Worm (Caenorhabditis elegans) whole organism, L2 larva: ENCODE measurements around the gene Y64G10A.10.

Experiments used
- C34F6.9 ChIP-seq: fragments of 150-350 bp; optimal IDR thresholded peaks from 2 replicates; lab custom pipeline; 2014; ENCODE audit warnings: missing biosample characterization, missing genetic modification characterization
- F13H6.1 ChIP-seq: sonication (generic microtip); optimal IDR thresholded peaks from 2 replicates; lab custom pipeline; 2016; ENCODE audit warnings: missing genetic modification characterization, missing compliant biosample characterization
- Y55F3AM.14 ChIP-seq: fragments of 200-800 bp; sonication (Bioruptor generic); optimal IDR thresholded peaks from 2 replicates; lab custom pipeline; 2018; ENCODE audit warnings: mild to moderate bottlenecking, missing genetic modification characterization, missing compliant biosample characterization
- alr-1 ChIP-seq: fragments of 150-350 bp; optimal IDR thresholded peaks from 2 replicates; lab custom pipeline; 2014; ENCODE audit warnings: missing biosample characterization, missing genetic modification characterization
- crh-2 ChIP-seq: sonication (generic microtip); optimal IDR thresholded peaks from 2 replicates; lab custom pipeline; 2017; ENCODE audit warnings: missing biosample characterization, missing genetic modification characterization
- dmd-4 ChIP-seq: sonication (generic microtip); optimal IDR thresholded peaks from 2 replicates; lab custom pipeline; 2017; ENCODE audit warnings: missing biosample characterization, missing genetic modification characterization
- elt-1 ChIP-seq: fragments of 150-350 bp; optimal IDR thresholded peaks from 2 replicates; lab custom pipeline; 2014; ENCODE audit warnings: missing biosample characterization, missing genetic modification characterization
- elt-3 ChIP-seq: sonication (generic microtip); optimal IDR thresholded peaks from 2 replicates; lab custom pipeline; 2017; ENCODE audit warnings: missing biosample characterization, missing genetic modification characterization
- fos-1 ChIP-seq: fragments of 150-350 bp; optimal IDR thresholded peaks from 2 replicates; lab custom pipeline; 2014; ENCODE audit warnings: missing biosample characterization, missing genetic modification characterization
- lin-11 ChIP-seq: fragments of 150-350 bp; sonication (generic microtip); optimal IDR thresholded peaks from 2 replicates; lab custom pipeline; 2014; ENCODE audit warnings: missing biosample characterization, missing genetic modification characterization, inconsistent platforms, mixed read lengths
- lin-39 ChIP-seq: fragments of 150-350 bp; optimal IDR thresholded peaks from 2 replicates; lab custom pipeline; 2014; ENCODE audit warnings: missing biosample characterization, missing genetic modification reagents, missing genetic modification characterization
- lsy-2 ChIP-seq, 2 experiments: fragments of 150-350 bp in 1 of 2; sonication (generic microtip) in 1 of 2; optimal IDR thresholded peaks; 2 replicates each; lab custom pipeline; 2014 to 2017; ENCODE audit warnings: missing biosample characterization in 2 of 2, missing genetic modification characterization in 2 of 2
- mab-5 ChIP-seq: fragments of 150-350 bp; optimal IDR thresholded peaks from 2 replicates; lab custom pipeline; 2014; ENCODE audit warnings: missing biosample characterization, missing genetic modification characterization
- mbf-1 ChIP-seq: sonication (generic microtip); optimal IDR thresholded peaks from 2 replicates; lab custom pipeline; 2017; ENCODE audit warnings: missing biosample characterization, missing genetic modification characterization
- mdl-1 ChIP-seq, 2 experiments: fragments of 150-350 bp in 1 of 2; sonication (generic microtip) in 1 of 2; optimal IDR thresholded peaks; 2 replicates each; lab custom pipeline; 2017; ENCODE audit warnings: missing biosample characterization in 2 of 2, missing genetic modification characterization in 2 of 2
- nhr-10 ChIP-seq: sonication (generic microtip); optimal IDR thresholded peaks from 2 replicates; lab custom pipeline; 2017; ENCODE audit warnings: missing biosample characterization, missing genetic modification characterization
- nhr-12 ChIP-seq: fragments of 150-350 bp; optimal IDR thresholded peaks from 2 replicates; lab custom pipeline; 2014; ENCODE audit warnings: missing biosample characterization, missing genetic modification characterization
- nhr-129 ChIP-seq: fragments of 150-350 bp; optimal IDR thresholded peaks from 2 replicates; lab custom pipeline; 2014; ENCODE audit warnings: missing biosample characterization, missing genetic modification characterization
- nhr-21 ChIP-seq: fragments of 150-350 bp; optimal IDR thresholded peaks from 2 replicates; lab custom pipeline; 2014; ENCODE audit warnings: missing biosample characterization, missing genetic modification characterization
- nhr-23 ChIP-seq: fragments of 150-350 bp; optimal IDR thresholded peaks from 2 replicates; lab custom pipeline; 2014; ENCODE audit warnings: missing biosample characterization, missing genetic modification reagents, missing genetic modification characterization
- nhr-237 ChIP-seq: fragments of 150-350 bp; optimal IDR thresholded peaks from 2 replicates; lab custom pipeline; 2014; ENCODE audit warnings: missing biosample characterization, missing genetic modification characterization
- nhr-6 ChIP-seq: fragments of 150-350 bp; optimal IDR thresholded peaks from 2 replicates; lab custom pipeline; 2014; ENCODE audit warnings: missing biosample characterization, missing genetic modification characterization
- nhr-77 ChIP-seq: fragments of 150-350 bp; optimal IDR thresholded peaks from 2 replicates; lab custom pipeline; 2014; ENCODE audit warnings: missing biosample characterization, missing genetic modification characterization
- peb-1 ChIP-seq: fragments of 150-350 bp; optimal IDR thresholded peaks from 2 replicates; lab custom pipeline; 2014; ENCODE audit warnings: missing biosample characterization, missing genetic modification characterization
- sem-4 ChIP-seq: fragments of 150-350 bp; optimal IDR thresholded peaks from 2 replicates; lab custom pipeline; 2014; ENCODE audit warnings: missing biosample characterization, missing genetic modification reagents, missing genetic modification characterization
- sma-9 ChIP-seq, 2 experiments: fragments of 150-350 bp in 1 of 2; sonication (generic microtip) in 1 of 2; optimal IDR thresholded peaks; 2 replicates each; lab custom pipeline; 2014 to 2016; ENCODE audit warnings: missing genetic modification characterization in 2 of 2, mild to moderate bottlenecking in 1 of 2, missing biosample characterization in 1 of 2, missing compliant biosample characterization in 1 of 2, missing genetic modification reagents in 1 of 2, moderate library complexity in 1 of 2
- snpc-4 ChIP-seq: fragments of 150-350 bp; optimal IDR thresholded peaks from 2 replicates; lab custom pipeline; 2014; ENCODE audit warnings: missing biosample characterization, missing genetic modification characterization
- unc-39 ChIP-seq: fragments of 150-350 bp; optimal IDR thresholded peaks from 2 replicates; lab custom pipeline; 2014; ENCODE audit warnings: missing biosample characterization, missing genetic modification characterization
- unc-55 ChIP-seq: fragments of 150-350 bp; sonication (generic microtip); optimal IDR thresholded peaks from 3 replicates; lab custom pipeline; 2014; ENCODE audit warnings: missing biosample characterization, missing genetic modification reagents, missing genetic modification characterization
- zag-1 ChIP-seq: fragments of 150-350 bp; optimal IDR thresholded peaks from 2 replicates; lab custom pipeline; 2014; ENCODE audit warnings: missing biosample characterization, missing genetic modification characterization
- ztf-1 ChIP-seq: fragments of 200-800 bp; sonication (Bioruptor generic); conservative IDR thresholded peaks from 2 replicates; pipeline ENCODE4 v1.3.6; 2022; ENCODE audit warnings: missing genetic modification characterization, missing compliant biosample characterization
- ztf-4 ChIP-seq: fragments of 150-350 bp; optimal IDR thresholded peaks from 2 replicates; lab custom pipeline; 2014; ENCODE audit warnings: missing biosample characterization, missing genetic modification characterization

Y64G10A.10 gene

DNA sequence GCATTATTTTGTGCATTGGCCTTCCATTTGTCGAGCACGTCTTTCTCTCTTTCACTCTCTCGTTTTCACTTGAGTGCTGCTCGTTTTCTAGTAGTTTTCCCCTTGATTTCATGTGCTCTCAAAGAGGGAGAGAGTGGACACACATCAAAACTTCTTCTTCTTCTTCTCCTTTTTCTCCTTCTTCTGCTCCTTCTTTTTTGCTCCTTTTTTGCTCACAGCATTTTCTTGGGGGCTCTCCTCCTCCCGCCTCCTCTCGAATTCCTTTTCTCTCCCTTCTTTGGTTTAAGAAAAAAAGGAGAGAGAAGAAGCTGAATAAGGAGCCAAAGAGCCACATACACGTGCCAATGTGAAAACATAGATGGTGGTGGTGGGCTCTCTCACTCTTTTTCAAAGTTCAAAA is 31.3 kb upstream of the Y64G10A.10 start (continued):
- no peak for TF ChIP-seq nhr-10 (tag; lab: Kevin White, UChicago)

- TF ChIP-seq zag-1 (tag; lab: Kevin White, UChicago) (no peak), nhr-6 (tag; lab: Kevin White, UChicago) (no peak), elt-1 (tag; lab: Kevin White, UChicago) (no peak), crh-2 (tag; lab: Kevin White, UChicago) (no peak), sem-4 (tag; lab: Kevin White, UChicago) (no peak), dmd-4 (no peak), fos-1 (tag; lab: Kevin White, UChicago) (no peak), mdl-1 (tag; optimal IDR thresholded peaks at IDR 0.05; lab: Kevin White, UChicago) (no peak), unc-39 (no peak), alr-1 (tag; lab: Kevin White, UChicago) (no peak), nhr-237 (tag; lab: Kevin White, UChicago) (no peak), nhr-12 (tag; lab: Kevin White, UChicago) (no peak), nhr-77 (no peak)
Observed at ce11 chrIV:14269932-14270331, 28.7 kb upstream of the Y64G10A.10 start.

- peak; percentile 6 for TF ChIP-seq unc-55 (GFP tag; lab: Kevin White, UChicago)
- peak; percentile 1 for TF ChIP-seq nhr-129 (tag; lab: Kevin White, UChicago)
- TF ChIP-seq lin-11 (tag; lab: Kevin White, UChicago), result no peak
Observed at ce11 chrIV:14268882-14269281, 27.6 kb upstream of the Y64G10A.10 start.

DNA sequence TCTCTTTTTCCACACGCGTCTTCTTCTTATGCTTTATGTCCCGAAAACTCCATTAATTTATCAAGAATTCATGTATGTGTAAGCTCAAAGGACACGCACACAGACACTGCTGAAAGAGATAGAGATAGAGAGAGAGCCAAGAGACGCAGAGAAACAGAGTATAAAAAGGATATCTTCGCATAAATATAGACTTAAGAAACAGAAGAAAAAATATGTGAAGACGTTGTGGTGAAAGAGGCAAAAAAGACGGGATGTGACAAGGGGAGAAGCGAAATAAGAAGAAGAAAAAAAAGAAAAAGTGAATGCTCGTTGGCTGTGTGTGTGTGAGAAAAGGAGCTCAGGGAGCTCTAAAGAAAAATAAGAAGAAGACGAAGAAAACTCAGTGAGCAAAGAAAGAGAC is 19.5 kb upstream of the Y64G10A.10 start:
- no peak for TF ChIP-seq lin-11 (tag; lab: Kevin White, UChicago)
- peak; percentile 92 for TF ChIP-seq unc-55 (GFP tag; lab: Kevin White, UChicago)
- peak; percentile 85 for TF ChIP-seq C34F6.9 (tag; lab: Kevin White, UChicago)
- no peak for TF ChIP-seq nhr-21 (tag; lab: Kevin White, UChicago)
- TF ChIP-seq sma-9 (GFP tag; optimal IDR thresholded peaks at IDR 0.05; lab: Kevin White, UChicago), result peak; percentile 64
- TF ChIP-seq sma-9 (tag; optimal IDR thresholded peaks at IDR 0.05; lab: Kevin White, UChicago), result no peak
- TF ChIP-seq alr-1 (tag; lab: Kevin White, UChicago), result no peak
- no peak for TF ChIP-seq mab-5
- peak; percentile 16 for TF ChIP-seq zag-1 (tag; lab: Kevin White, UChicago)
- peak; percentile 19 to 71 for TF ChIP-seq lsy-2 (tag; optimal IDR thresholded peaks at IDR 0.05; lab: Kevin White, UChicago)
- TF ChIP-seq crh-2 (tag; lab: Kevin White, UChicago), result peak; percentile 69
- peak; percentile 76 for TF ChIP-seq nhr-129 (tag; lab: Kevin White, UChicago)
- no peak for TF ChIP-seq snpc-4
- TF ChIP-seq F13H6.1 (tag; lab: Kevin White, UChicago), result peak; percentile 37

ce11 chrIV:14259197-14259596 is 18.0 kb upstream of the Y64G10A.10 start:
- TF ChIP-seq nhr-237 (tag; lab: Kevin White, UChicago) (no peak), sem-4 (tag; lab: Kevin White, UChicago) (no peak), unc-55 (GFP tag; lab: Kevin White, UChicago) (no peak), nhr-23 (tag; lab: Kevin White, UChicago) (no peak), Y55F3AM.14 (GFP tag; lab: Kevin White, UChicago) (no peak), ztf-1 (GFP tag; lab: Robert Waterston, UW) (no peak), nhr-6 (tag; lab: Kevin White, UChicago) (no peak)

DNA sequence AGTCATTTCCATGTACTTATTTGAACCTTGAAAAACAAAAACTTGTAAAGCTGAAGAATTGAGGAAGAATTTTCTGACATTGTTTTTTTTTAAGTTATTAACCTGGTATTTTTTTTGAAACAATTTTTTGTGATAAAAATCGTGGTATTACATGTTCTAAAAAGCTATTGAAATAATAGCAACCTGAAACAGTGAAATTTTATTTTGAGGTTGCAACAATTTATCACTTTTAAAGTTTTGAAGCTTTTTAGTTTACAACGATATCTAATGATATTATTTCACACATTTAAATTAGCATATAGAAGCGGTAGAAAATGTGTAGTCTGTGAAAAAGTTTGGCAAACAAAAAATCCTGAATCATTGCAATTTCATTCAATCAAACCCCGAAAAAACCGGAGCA is 16.3 kb upstream of the Y64G10A.10 start:
- TF ChIP-seq peb-1 (no peak), elt-3 (tag; lab: Kevin White, UChicago) (no peak), mab-5 (no peak), sem-4 (tag; lab: Kevin White, UChicago) (no peak), elt-1 (tag; lab: Kevin White, UChicago) (no peak), Y55F3AM.14 (GFP tag; lab: Kevin White, UChicago) (no peak), ztf-4 (no peak), sma-9 (GFP tag; optimal IDR thresholded peaks at IDR 0.05; lab: Kevin White, UChicago) (no peak), sma-9 (tag; optimal IDR thresholded peaks at IDR 0.05; lab: Kevin White, UChicago) (no peak), mbf-1 (no peak), crh-2 (tag; lab: Kevin White, UChicago) (no peak), lin-39 (tag; lab: Kevin White, UChicago) (no peak), zag-1 (tag; lab: Kevin White, UChicago) (no peak)
